Fruit fly (Drosophila melanogaster) whole organism, embryonic: ENCODE measurements around the gene pix.
A peak's percentile ranks its signal among the peaks of the same experiment; 100 is the strongest.

ENCODE experiments used
- Bgb ChIP-seq: fragments of 200-800 bp; sonication (Bioruptor generic); IDR thresholded peaks from 2 replicates; pipeline ENCODE4 v1.3.6; 2022; ENCODE audit warnings: missing biosample characterization, missing genetic modification characterization; ENCODE audit not compliant: partially characterized antibody
- BtbVII ChIP-seq: fragments of 200-800 bp; sonication (Bioruptor generic); optimal IDR thresholded peaks from 3 replicates; lab custom pipeline; 2017; ENCODE audit warnings: missing biosample characterization, mild to moderate bottlenecking, missing genetic modification characterization
- CG10431 ChIP-seq: fragments of 200-800 bp; sonication (Bioruptor generic); optimal IDR thresholded peaks from 3 replicates; lab custom pipeline; 2018; ENCODE audit warnings: missing biosample characterization, mild to moderate bottlenecking, missing genetic modification characterization
- CG10462 ChIP-seq: fragments of 200-800 bp; sonication (Bioruptor generic); optimal IDR thresholded peaks from 2 replicates; lab custom pipeline; 2016; ENCODE audit warnings: missing biosample characterization, missing genetic modification characterization
- CG11695 ChIP-seq: fragments of 200-800 bp; sonication (Bioruptor generic); IDR thresholded peaks from 3 replicates; pipeline ENCODE4 v1.3.6; 2022; ENCODE audit warnings: missing biosample characterization, missing genetic modification characterization
- CG14050 ChIP-seq: fragments of 200-800 bp; sonication (Bioruptor generic); IDR thresholded peaks from 3 replicates; pipeline ENCODE4 v1.3.6; 2022; ENCODE audit warnings: missing biosample characterization, missing genetic modification characterization
- CG1529 ChIP-seq: fragments of 200-800 bp; sonication (Bioruptor generic); optimal IDR thresholded peaks from 3 replicates; lab custom pipeline; 2018; ENCODE audit warnings: missing biosample characterization, missing genetic modification characterization
- CG15479 ChIP-seq: fragments of 200-800 bp; sonication (Bioruptor generic); optimal IDR thresholded peaks from 3 replicates; lab custom pipeline; 2019; ENCODE audit warnings: missing biosample characterization, mild to moderate bottlenecking, missing genetic modification characterization, moderate library complexity
- CG16779 ChIP-seq: fragments of 200-800 bp; sonication (Bioruptor generic); IDR thresholded peaks from 2 replicates; pipeline ENCODE4 v1.3.6; 2022; ENCODE audit warnings: missing biosample characterization, missing genetic modification characterization
- CG18262 ChIP-seq: fragments of 200-800 bp; optimal IDR thresholded peaks from 3 replicates; lab custom pipeline; 2019; ENCODE audit warnings: missing biosample characterization, mild to moderate bottlenecking, missing genetic modification characterization, moderate library complexity
- CG2889 ChIP-seq: fragments of 200-800 bp; sonication (Bioruptor generic); IDR thresholded peaks from 3 replicates; pipeline ENCODE4 v1.3.6; 2022; ENCODE audit warnings: missing biosample characterization, missing genetic modification characterization
- CG30431 ChIP-seq: fragments of 200-800 bp; sonication (Bioruptor generic); optimal IDR thresholded peaks from 2 replicates; lab custom pipeline; 2017; ENCODE audit warnings: missing biosample characterization, missing genetic modification characterization
- CG3065 ChIP-seq: fragments of 200-800 bp; sonication (Bioruptor generic); optimal IDR thresholded peaks from 2 replicates; lab custom pipeline; 2016; ENCODE audit warnings: missing biosample characterization, missing genetic modification characterization
- CG3407 ChIP-seq: fragments of 200-800 bp; sonication (Bioruptor generic); optimal IDR thresholded peaks from 2 replicates; lab custom pipeline; 2018; ENCODE audit warnings: missing biosample characterization, mild to moderate bottlenecking, missing genetic modification characterization
- CG34224 ChIP-seq: fragments of 200-800 bp; sonication (Bioruptor generic); IDR thresholded peaks from 3 replicates; pipeline ENCODE4 v1.3.6; 2022; ENCODE audit warnings: missing biosample characterization, missing genetic modification characterization; ENCODE audit not compliant: partially characterized antibody
- CG34422 ChIP-seq: fragments of 200-800 bp; sonication (Bioruptor generic); IDR thresholded peaks from 3 replicates; pipeline ENCODE4 v1.3.6; 2022; ENCODE audit warnings: missing biosample characterization, missing genetic modification characterization
- CG3726 ChIP-seq: fragments of 200-800 bp; sonication (Bioruptor generic); IDR thresholded peaks from 3 replicates; pipeline ENCODE4, ENCODE4 v1.3.6; 2022; ENCODE audit warnings: missing biosample characterization, missing genetic modification characterization
- CG7357 ChIP-seq: fragments of 200-800 bp; sonication (Bioruptor generic); IDR thresholded peaks from 3 replicates; pipeline ENCODE4 v1.3.6; 2022; ENCODE audit warnings: missing biosample characterization, missing genetic modification characterization
- CG8359 ChIP-seq: fragments of 200-800 bp; sonication (Bioruptor generic); optimal IDR thresholded peaks from 2 replicates; lab custom pipeline; 2017; ENCODE audit warnings: missing biosample characterization, mild to moderate bottlenecking, missing genetic modification characterization, borderline replicate concordance
- CG9727 ChIP-seq: fragments of 200-800 bp; sonication (Bioruptor generic); optimal IDR thresholded peaks from 3 replicates; lab custom pipeline; 2017; ENCODE audit warnings: missing biosample characterization, mild to moderate bottlenecking, missing genetic modification characterization
- Dfd ChIP-seq, 2 experiments: fragments of >200 bp; optimal IDR thresholded peaks; 2 replicates each; lab custom pipeline; 2017; ENCODE audit warnings: missing biosample characterization in 2 of 2, missing genetic modification characterization in 2 of 2
- Doc2 ChIP-seq: fragments of 200-800 bp; sonication (Bioruptor generic); IDR thresholded peaks from 2 replicates; pipeline ENCODE4 v1.3.6; 2022; ENCODE audit warnings: missing biosample characterization, missing genetic modification characterization
- HLHmδ ChIP-seq: fragments of 200-800 bp; sonication (Bioruptor generic); optimal IDR thresholded peaks from 2 replicates; lab custom pipeline; 2018; ENCODE audit warnings: missing biosample characterization, mild to moderate bottlenecking, missing genetic modification characterization, moderate library complexity
- MTF-1 ChIP-seq: fragments of 200-800 bp; sonication (Bioruptor generic); optimal IDR thresholded peaks from 2 replicates; lab custom pipeline; 2018; ENCODE audit warnings: missing biosample characterization, mild to moderate bottlenecking, missing genetic modification characterization, borderline replicate concordance
- Myb ChIP-seq: fragments of 200-800 bp; sonication (Bioruptor generic); optimal IDR thresholded peaks from 2 replicates; lab custom pipeline; 2016; ENCODE audit warnings: missing biosample characterization, missing genetic modification characterization
- Nf-YC ChIP-seq: fragments of 200-800 bp; optimal IDR thresholded peaks from 3 replicates; lab custom pipeline; 2019; ENCODE audit warnings: missing biosample characterization, mild to moderate bottlenecking, missing genetic modification characterization, moderate library complexity
- Spps ChIP-seq: fragments of 200-800 bp; sonication (Bioruptor generic); optimal IDR thresholded peaks from 2 replicates; lab custom pipeline; 2018; ENCODE audit warnings: missing biosample characterization, mild to moderate bottlenecking, missing genetic modification characterization
- Sry-β ChIP-seq: fragments of 200-800 bp; sonication (Bioruptor generic); optimal IDR thresholded peaks from 2 replicates; lab custom pipeline; 2018; ENCODE audit warnings: missing biosample characterization, mild to moderate bottlenecking, missing genetic modification characterization, moderate library complexity
- abd-A ChIP-seq: fragments of 200-800 bp; sonication (Bioruptor generic); optimal IDR thresholded peaks from 3 replicates; lab custom pipeline; 2019; ENCODE audit warnings: missing biosample characterization, mild to moderate bottlenecking, missing genetic modification characterization, moderate library complexity
- aop ChIP-seq: fragments of 200-800 bp; sonication (Bioruptor generic); IDR thresholded peaks from 2 replicates; pipeline ENCODE4 v1.3.6; 2022; ENCODE audit warnings: missing biosample characterization, missing genetic modification characterization
- ash1 ChIP-seq: fragments of 200-800 bp; sonication (Bioruptor generic); optimal IDR thresholded peaks from 2 replicates; lab custom pipeline; 2018; ENCODE audit warnings: missing biosample characterization, mild to moderate bottlenecking, missing genetic modification characterization
- az2 ChIP-seq: fragments of 200-800 bp; sonication (Bioruptor generic); optimal IDR thresholded peaks from 3 replicates; lab custom pipeline; 2016; ENCODE audit warnings: missing biosample characterization, missing genetic modification characterization
- cg ChIP-seq: fragments of 200-800 bp; sonication (Bioruptor generic); optimal IDR thresholded peaks from 3 replicates; lab custom pipeline; 2019; ENCODE audit warnings: missing biosample characterization, mild to moderate bottlenecking, missing genetic modification characterization, moderate library complexity
- ci ChIP-seq: fragments of 200-800 bp; sonication (Bioruptor generic); IDR thresholded peaks from 3 replicates; pipeline ENCODE4 v1.3.6; 2022; ENCODE audit warnings: missing biosample characterization, missing genetic modification characterization
- dmrt11E ChIP-seq: fragments of 200-800 bp; sonication (Bioruptor generic); optimal IDR thresholded peaks from 3 replicates; lab custom pipeline; 2018; ENCODE audit warnings: missing biosample characterization, mild to moderate bottlenecking, missing genetic modification characterization, moderate library complexity
- emc ChIP-seq: fragments of 200-800 bp; sonication (Bioruptor generic); optimal IDR thresholded peaks from 2 replicates; lab custom pipeline; 2016; ENCODE audit warnings: missing biosample characterization, missing genetic modification characterization
- fd102C ChIP-seq: fragments of 200-800 bp; sonication (Bioruptor generic); optimal IDR thresholded peaks from 2 replicates; lab custom pipeline; 2018; ENCODE audit warnings: missing biosample characterization, mild to moderate bottlenecking, missing genetic modification characterization, moderate library complexity
- fd96Cb ChIP-seq: fragments of 200-800 bp; sonication (Bioruptor generic); optimal IDR thresholded peaks from 2 replicates; lab custom pipeline; 2018; ENCODE audit warnings: missing biosample characterization, mild to moderate bottlenecking, missing genetic modification characterization, moderate library complexity
- kah ChIP-seq: fragments of 200-800 bp; sonication (Bioruptor generic); optimal IDR thresholded peaks from 2 replicates; lab custom pipeline; 2018; ENCODE audit warnings: missing biosample characterization, mild to moderate bottlenecking, missing genetic modification characterization
- nerfin-1 ChIP-seq: fragments of 200-800 bp; sonication (Bioruptor generic); optimal IDR thresholded peaks from 3 replicates; lab custom pipeline; 2019; ENCODE audit warnings: missing biosample characterization, mild to moderate bottlenecking, missing genetic modification characterization, moderate library complexity
- onecut ChIP-seq: fragments of 200-800 bp; sonication (Bioruptor generic); IDR thresholded peaks from 2 replicates; pipeline ENCODE4 v1.3.6; 2022; ENCODE audit warnings: missing biosample characterization, missing genetic modification characterization
- pzg ChIP-seq: fragments of 200-800 bp; sonication (Bioruptor generic); optimal IDR thresholded peaks from 3 replicates; lab custom pipeline; 2018; ENCODE audit warnings: missing biosample characterization, mild to moderate bottlenecking, missing genetic modification characterization, moderate library complexity
- ranshi ChIP-seq: fragments of 200-800 bp; sonication (Bioruptor generic); IDR thresholded peaks from 2 replicates; pipeline ENCODE4 v1.3.6; 2022; ENCODE audit warnings: missing biosample characterization, missing genetic modification characterization
- sens ChIP-seq: fragments of 200-800 bp; sonication (Bioruptor generic); peaks from one replicate; lab custom pipeline; 2016; ENCODE audit warnings: missing biosample characterization, missing genetic modification characterization
- sob ChIP-seq: fragments of 200-800 bp; sonication (Bioruptor generic); IDR thresholded peaks from 2 replicates; pipeline ENCODE4 v1.3.6; 2022; ENCODE audit warnings: missing biosample characterization, missing genetic modification characterization
- twi ChIP-seq: fragments of 200-800 bp; optimal IDR thresholded peaks from 2 replicates; lab custom pipeline; 2019; ENCODE audit warnings: missing biosample characterization, mild to moderate bottlenecking, missing genetic modification characterization, moderate library complexity
- vnd ChIP-seq: fragments of 200-800 bp; sonication (Bioruptor generic); IDR thresholded peaks from 3 replicates; pipeline ENCODE4 v1.3.6; 2022; ENCODE audit warnings: missing biosample characterization, missing genetic modification characterization; ENCODE audit not compliant: partially characterized antibody
- wor ChIP-seq: fragments of 200-800 bp; sonication (Bioruptor generic); IDR thresholded peaks from 2 replicates; pipeline ENCODE4 v1.3.6; 2022; ENCODE audit warnings: missing biosample characterization, missing genetic modification characterization
- zen2 ChIP-seq: fragments of 200-800 bp; sonication (Bioruptor generic); IDR thresholded peaks from 3 replicates; pipeline ENCODE4 v1.3.6; 2022; ENCODE audit warnings: missing biosample characterization, missing genetic modification characterization; ENCODE audit not compliant: partially characterized antibody

The pix gene

DNA sequence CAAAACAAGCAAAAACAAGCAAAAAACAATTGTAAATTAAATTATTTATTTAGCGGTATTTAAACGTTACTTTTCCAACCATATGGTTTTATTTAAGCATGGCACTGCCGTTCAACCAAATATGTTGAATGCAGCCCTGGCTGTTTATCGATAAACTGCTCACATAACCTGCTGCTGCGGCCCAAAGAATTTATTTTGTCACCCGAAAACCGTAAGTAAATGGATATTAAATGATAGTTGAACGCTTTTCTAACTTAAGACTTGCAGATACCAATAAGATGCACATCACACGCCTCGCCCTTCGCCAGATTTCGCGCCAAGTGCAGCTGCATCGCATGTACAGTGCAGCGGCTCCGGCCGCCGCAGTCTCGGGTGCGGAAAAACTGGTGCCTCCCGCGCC is 17.9 kb downstream of the pix start, which contains the start of gene mRpL12 (continued):
- no peak for TF ChIP-seq CG11695
- peak; percentile 14 for TF ChIP-seq twi (tag; lab: Kevin White, UChicago)
- no peak for TF ChIP-seq fd102C
- no peak; the same call in 2 of the 3 replicates for TF ChIP-seq ci (GFP tag; lab: Robert Waterston, UW)
- peak; percentile 23; the same call in 1 of the 2 replicates for TF ChIP-seq Bgb (GFP tag; lab: Robert Waterston, UW)
- no peak for TF ChIP-seq CG1529
- TF ChIP-seq Dfd (GFP tag; optimal IDR thresholded peaks at IDR 0.05; lab: Kevin White, UChicago) = no peak
- no peak for TF ChIP-seq Doc2 (GFP tag; lab: Robert Waterston, UW)
- peak; percentile 91 for TF ChIP-seq Myb
- TF ChIP-seq ranshi (GFP tag; lab: Robert Waterston, UW) = no peak
- TF ChIP-seq HLHmδ (GFP tag; lab: Kevin White, UChicago) = no peak
- TF ChIP-seq cg = no peak
- TF ChIP-seq ash1 = no peak

DNA sequence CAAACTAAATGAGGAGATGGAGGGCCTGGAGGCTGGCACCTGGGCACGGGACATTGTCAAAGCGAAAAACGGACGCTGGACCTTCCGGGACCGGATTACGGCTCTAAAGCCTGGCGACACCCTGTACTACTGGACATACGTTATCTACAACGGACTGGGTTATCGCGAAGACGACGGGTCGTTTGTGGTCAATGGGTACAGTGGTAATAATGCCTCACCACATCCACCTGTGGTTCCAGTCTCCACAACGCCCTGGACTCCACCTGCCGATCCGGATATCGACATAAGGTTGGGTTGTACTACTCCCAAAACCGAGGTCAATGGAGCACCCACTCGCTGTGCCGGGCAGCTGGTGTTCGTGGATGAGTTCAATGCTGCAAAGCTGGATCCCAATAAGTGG is 19.4 kb downstream of the pix start:
- TF ChIP-seq Sry-β (no peak), CG7357 (no peak), sob (GFP tag; lab: Robert Waterston, UW) (no peak), MTF-1 (GFP tag; lab: Kevin White, UChicago) (no peak), pzg (GFP tag; lab: Kevin White, UChicago) (no peak), CG1529 (no peak), CG34224 (GFP tag; lab: Robert Waterston, UW) (no peak), CG9727 (GFP tag; lab: Kevin White, UChicago) (no peak)

DNA sequence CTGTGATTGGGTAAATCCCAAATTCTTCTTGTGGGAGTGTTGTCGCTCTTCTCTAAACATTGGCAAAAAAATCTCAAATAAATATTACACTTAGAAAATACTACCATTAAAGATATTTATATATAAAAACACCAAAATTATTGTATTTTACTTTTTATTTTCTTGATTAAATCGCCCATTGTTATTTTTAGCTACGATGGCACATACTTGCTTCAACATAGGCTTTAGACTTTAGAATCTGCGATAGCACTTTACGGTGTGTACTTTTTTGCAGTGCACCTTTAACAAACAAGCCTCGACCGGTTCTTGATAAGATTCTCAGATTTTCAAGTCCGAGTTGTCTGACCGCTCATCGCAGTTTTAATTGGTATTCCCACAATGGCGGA is 19.9 kb downstream of the pix start, which contains the start of gene GNBP3:
TSS of gene GNBP3 (plus strand) at position 374 of the 386 bp plus-strand sequence.
- TF ChIP-seq CG10462 (GFP tag; lab: Kevin White, UChicago) (no peak), nerfin-1 (tag; lab: Kevin White, UChicago) (no peak), wor (GFP tag; lab: Robert Waterston, UW) (no peak), abd-A (tag; lab: Kevin White, UChicago) (no peak), CG14050 (no peak), ash1 (no peak), kah (GFP tag; lab: Kevin White, UChicago) (no peak), CG34422 (GFP tag; lab: Robert Waterston, UW) (no peak), onecut (GFP tag; lab: Robert Waterston, UW) (peak; percentile 78), CG8359 (no peak), Bgb (GFP tag; lab: Robert Waterston, UW) (no peak), Spps (tag; lab: Kevin White, UChicago) (peak; percentile 71), CG3065 (GFP tag; lab: Kevin White, UChicago) (no peak), aop (GFP tag; lab: Robert Waterston, UW) (no peak), fd96Cb (tag; lab: Kevin White, UChicago) (peak; percentile 51), dmrt11E (tag; lab: Kevin White, UChicago) (peak; percentile 59), CG3726 (GFP tag; lab: Robert Waterston, UW) (no peak), emc (GFP tag; lab: Kevin White, UChicago) (no peak), CG2889 (GFP tag; lab: Robert Waterston, UW) (no peak), Nf-YC (tag; lab: Kevin White, UChicago) (peak; percentile 22), CG3407 (GFP tag; lab: Kevin White, UChicago) (peak; percentile 37), CG10431 (no peak), BtbVII (GFP tag; lab: Kevin White, UChicago) (peak; percentile 86), zen2 (GFP tag; lab: Robert Waterston, UW) (no peak), CG15479 (GFP tag; lab: Kevin White, UChicago) (no peak), az2 (GFP tag; lab: Kevin White, UChicago) (peak; percentile 2), vnd (GFP tag; lab: Robert Waterston, UW) (no peak), CG18262 (tag; lab: Kevin White, UChicago) (peak; percentile 66), Doc2 (GFP tag; lab: Robert Waterston, UW) (no peak), CG30431 (GFP tag; lab: Kevin White, UChicago) (peak; percentile 3), CG16779 (no peak), sens (peak; percentile 52)
